Fruit fly (Drosophila melanogaster) whole organism, embryonic: ENCODE data around the gene Gr98b.
A peak's percentile ranks its signal among the peaks of the same experiment; 100 is the strongest.

Source experiments
- Atf3 ChIP-seq: fragments of 200-800 bp; sonication (Bioruptor generic); optimal IDR thresholded peaks from 3 replicates; lab custom pipeline; 2016; ENCODE audit warnings: missing biosample characterization, missing genetic modification characterization
- Bgb ChIP-seq: fragments of 200-800 bp; sonication (Bioruptor generic); IDR thresholded peaks from 2 replicates; pipeline ENCODE4 v1.3.6; 2022; ENCODE audit warnings: missing biosample characterization, missing genetic modification characterization; ENCODE audit not compliant: partially characterized antibody
- CG10543 ChIP-seq: fragments of 200-800 bp; sonication (Bioruptor generic); optimal IDR thresholded peaks from 3 replicates; lab custom pipeline; 2017; ENCODE audit warnings: missing biosample characterization, mild to moderate bottlenecking, missing genetic modification characterization, moderate library complexity
- CG10979 ChIP-seq: fragments of 200-800 bp; sonication (Bioruptor generic); optimal IDR thresholded peaks from 2 replicates; lab custom pipeline; 2018; ENCODE audit warnings: missing biosample characterization, mild to moderate bottlenecking, missing genetic modification characterization, moderate library complexity
- CG12659 ChIP-seq: fragments of 200-800 bp; sonication (Bioruptor generic); optimal IDR thresholded peaks from 3 replicates; lab custom pipeline; 2017; ENCODE audit warnings: mild to moderate bottlenecking, missing biosample characterization, missing genetic modification reagents, missing genetic modification characterization
- CG13424 ChIP-seq: fragments of 200-800 bp; sonication (Bioruptor generic); optimal IDR thresholded peaks from 2 replicates; lab custom pipeline; 2019; ENCODE audit warnings: missing biosample characterization, mild to moderate bottlenecking, missing genetic modification characterization, moderate library complexity
- CG14014 ChIP-seq: fragments of 200-800 bp; sonication (Bioruptor generic); IDR thresholded peaks from 2 replicates; pipeline ENCODE4 v1.3.6; 2022; ENCODE audit warnings: missing biosample characterization, missing genetic modification characterization
- CG18476 ChIP-seq: fragments of 200-800 bp; sonication (Bioruptor generic); optimal IDR thresholded peaks from 2 replicates; lab custom pipeline; 2016; ENCODE audit warnings: missing biosample characterization, mild to moderate bottlenecking, missing genetic modification characterization
- CG2712 ChIP-seq: fragments of 200-800 bp; optimal IDR thresholded peaks from 3 replicates; lab custom pipeline; 2019; ENCODE audit warnings: missing biosample characterization, mild to moderate bottlenecking, missing genetic modification characterization, moderate library complexity
- CG31224 ChIP-seq: fragments of 200-800 bp; sonication (Bioruptor generic); IDR thresholded peaks from 2 replicates; pipeline ENCODE4 v1.3.6; 2022; ENCODE audit warnings: missing biosample characterization, missing genetic modification characterization
- CG31441 ChIP-seq: fragments of 200-800 bp; sonication (Bioruptor generic); IDR thresholded peaks from 2 replicates; pipeline ENCODE4 v1.3.6; 2022; ENCODE audit warnings: missing biosample characterization, missing genetic modification characterization
- CG3281 ChIP-seq: fragments of 200-800 bp; sonication (Bioruptor generic); optimal IDR thresholded peaks from 3 replicates; lab custom pipeline; 2017; ENCODE audit warnings: missing biosample characterization, mild to moderate bottlenecking, missing genetic modification characterization
- CG4854 ChIP-seq: fragments of 200-800 bp; sonication (Bioruptor generic); optimal IDR thresholded peaks from 2 replicates; lab custom pipeline; 2016; ENCODE audit warnings: missing biosample characterization, missing genetic modification characterization, inconsistent platforms
- CG5245 ChIP-seq: fragments of 200-800 bp; sonication (Bioruptor generic); optimal IDR thresholded peaks from 3 replicates; lab custom pipeline; 2016; ENCODE audit warnings: missing biosample characterization, missing genetic modification characterization
- CG6683 ChIP-seq: fragments of 200-800 bp; sonication (Bioruptor generic); optimal IDR thresholded peaks from 2 replicates; lab custom pipeline; 2017; ENCODE audit warnings: missing biosample characterization, mild to moderate bottlenecking, missing genetic modification characterization, missing genetic modification reagents
- CG7745 ChIP-seq: fragments of 200-800 bp; sonication (Bioruptor generic); optimal IDR thresholded peaks from 2 replicates; lab custom pipeline; 2018; ENCODE audit warnings: missing biosample characterization, mild to moderate bottlenecking, missing genetic modification characterization, moderate library complexity
- CG9932 ChIP-seq: fragments of 200-800 bp; sonication (Bioruptor generic); IDR thresholded peaks from 2 replicates; pipeline ENCODE4 v1.3.6; 2022; ENCODE audit warnings: missing biosample characterization, missing genetic modification characterization
- Dbx ChIP-seq: fragments of 200-800 bp; sonication (Bioruptor generic); IDR thresholded peaks from 3 replicates; pipeline ENCODE4 v1.3.6; 2022; ENCODE audit warnings: missing biosample characterization, missing genetic modification characterization
- Doc2 ChIP-seq: fragments of 200-800 bp; sonication (Bioruptor generic); IDR thresholded peaks from 2 replicates; pipeline ENCODE4 v1.3.6; 2022; ENCODE audit warnings: missing biosample characterization, missing genetic modification characterization
- HHEX ChIP-seq: fragments of 200-800 bp; sonication (Bioruptor generic); optimal IDR thresholded peaks from 3 replicates; lab custom pipeline; 2017; ENCODE audit warnings: missing biosample characterization, mild to moderate bottlenecking, missing genetic modification characterization, missing genetic modification reagents
- HmgD ChIP-seq: fragments of 200-800 bp; sonication (Bioruptor generic); optimal IDR thresholded peaks from 3 replicates; lab custom pipeline; 2016; ENCODE audit warnings: missing biosample characterization, missing genetic modification characterization
- Lhr ChIP-seq: fragments of 200-800 bp; sonication (Bioruptor generic); optimal IDR thresholded peaks from 3 replicates; lab custom pipeline; 2017; ENCODE audit warnings: mild to moderate bottlenecking, missing biosample characterization, missing genetic modification reagents, missing genetic modification characterization
- MTF-1 ChIP-seq: fragments of 200-800 bp; sonication (Bioruptor generic); optimal IDR thresholded peaks from 2 replicates; lab custom pipeline; 2018; ENCODE audit warnings: missing biosample characterization, mild to moderate bottlenecking, missing genetic modification characterization, borderline replicate concordance
- Meics ChIP-seq: fragments of 200-800 bp; sonication (Bioruptor generic); optimal IDR thresholded peaks from 2 replicates; lab custom pipeline; 2017; ENCODE audit warnings: missing biosample characterization, mild to moderate bottlenecking, missing genetic modification characterization
- Oaz ChIP-seq: fragments of 200-800 bp; sonication (Bioruptor generic); IDR thresholded peaks from 2 replicates; pipeline ENCODE4 v1.3.6; 2022; ENCODE audit warnings: missing biosample characterization, missing genetic modification characterization
- Pdp1 ChIP-seq, 2 experiments: fragments of 200-800 bp; sonication (Bioruptor generic); optimal IDR thresholded peaks; 3 replicates each; lab custom pipeline; 2016; ENCODE audit warnings: missing biosample characterization in 2 of 2, missing genetic modification characterization in 2 of 2, mild to moderate bottlenecking in 1 of 2, moderate library complexity in 1 of 2
- Ptx1 ChIP-seq: fragments of 200-800 bp; sonication (Bioruptor generic); IDR thresholded peaks from 2 replicates; pipeline ENCODE4 v1.3.6; 2022; ENCODE audit warnings: missing biosample characterization, missing genetic modification characterization
- Ravus ChIP-seq: fragments of 200-800 bp; sonication (Bioruptor generic); IDR thresholded peaks from 2 replicates; pipeline ENCODE4 v1.3.6; 2022; ENCODE audit warnings: missing biosample characterization, missing genetic modification characterization
- Six4 ChIP-seq: fragments of 200-800 bp; sonication (Bioruptor generic); optimal IDR thresholded peaks from 2 replicates; lab custom pipeline; 2016; ENCODE audit warnings: missing biosample characterization, missing genetic modification characterization
- Sox102F ChIP-seq: fragments of 200-800 bp; sonication (Bioruptor generic); optimal IDR thresholded peaks from 2 replicates; lab custom pipeline; 2018; ENCODE audit warnings: missing biosample characterization, mild to moderate bottlenecking, missing genetic modification characterization, moderate library complexity
- Usf ChIP-seq: fragments of 200-800 bp; sonication (Bioruptor generic); optimal IDR thresholded peaks from 2 replicates; lab custom pipeline; 2017; ENCODE audit warnings: missing genotype, missing biosample characterization, missing genetic modification characterization
- Xrp1 ChIP-seq: fragments of 200-800 bp; sonication (Bioruptor generic); IDR thresholded peaks from 2 replicates; pipeline ENCODE4 v1.3.6; 2022; ENCODE audit warnings: missing biosample characterization, missing genetic modification characterization
- ap ChIP-seq: fragments of 200-800 bp; sonication (Bioruptor generic); IDR thresholded peaks from 2 replicates; pipeline ENCODE4 v1.3.6; 2022; ENCODE audit warnings: missing biosample characterization, missing genetic modification characterization
- chif ChIP-seq, 2 experiments: fragments of 200-800 bp; sonication (Bioruptor generic); optimal IDR thresholded peaks; 3 replicates each; lab custom pipeline; 2016; ENCODE audit warnings: missing biosample characterization in 2 of 2, missing genetic modification characterization in 2 of 2
- dmrt11E ChIP-seq: fragments of 200-800 bp; sonication (Bioruptor generic); optimal IDR thresholded peaks from 3 replicates; lab custom pipeline; 2018; ENCODE audit warnings: missing biosample characterization, mild to moderate bottlenecking, missing genetic modification characterization, moderate library complexity
- gro ChIP-seq: fragments of 200-800 bp; sonication (Bioruptor generic); optimal IDR thresholded peaks from 2 replicates; lab custom pipeline; 2016; ENCODE audit warnings: missing biosample characterization, missing genetic modification characterization
- h ChIP-seq: fragments of >200 bp; optimal IDR thresholded peaks from 2 replicates; lab custom pipeline; 2017
- ind ChIP-seq: fragments of 200-800 bp; sonication (Bioruptor generic); optimal IDR thresholded peaks from 3 replicates; lab custom pipeline; 2016; ENCODE audit warnings: missing biosample characterization, missing genetic modification characterization
- inv ChIP-seq: fragments of 200-800 bp; sonication (Bioruptor generic); IDR thresholded peaks from 2 replicates; pipeline ENCODE4 v1.3.6; 2022; ENCODE audit warnings: missing biosample characterization, missing genetic modification characterization; ENCODE audit not compliant: partially characterized antibody
- jigr1 ChIP-seq: fragments of 200-800 bp; sonication (Bioruptor generic); IDR thresholded peaks from 3 replicates; pipeline ENCODE4 v1.3.6; 2022; ENCODE audit warnings: missing biosample characterization, missing genetic modification characterization
- mam ChIP-seq: fragments of 200-800 bp; sonication (Bioruptor generic); optimal IDR thresholded peaks from 3 replicates; lab custom pipeline; 2016; ENCODE audit warnings: missing biosample characterization, missing genetic modification characterization
- nau ChIP-seq: fragments of 200-800 bp; sonication (Bioruptor generic); optimal IDR thresholded peaks from 3 replicates; lab custom pipeline; 2017; ENCODE audit warnings: missing biosample characterization, mild to moderate bottlenecking, missing genetic modification characterization, missing genetic modification reagents
- p53 ChIP-seq: fragments of 200-800 bp; sonication (Bioruptor generic); optimal IDR thresholded peaks from 2 replicates; lab custom pipeline; 2016; ENCODE audit warnings: missing biosample characterization, missing genetic modification characterization
- psq ChIP-seq: fragments of 200-800 bp; sonication (Bioruptor generic); optimal IDR thresholded peaks from 2 replicates; lab custom pipeline; 2017; ENCODE audit warnings: missing biosample characterization, missing genetic modification characterization
- sens ChIP-seq: fragments of 200-800 bp; sonication (Bioruptor generic); peaks from one replicate; lab custom pipeline; 2016; ENCODE audit warnings: missing biosample characterization, missing genetic modification characterization
- stwl ChIP-seq: fragments of 200-800 bp; sonication (Bioruptor generic); optimal IDR thresholded peaks from 3 replicates; lab custom pipeline; 2018; ENCODE audit warnings: missing biosample characterization, mild to moderate bottlenecking, missing genetic modification characterization, moderate library complexity
- tap ChIP-seq: fragments of 200-800 bp; optimal IDR thresholded peaks from 3 replicates; lab custom pipeline; 2019; ENCODE audit warnings: missing biosample characterization, mild to moderate bottlenecking, missing genetic modification characterization, moderate library complexity
- tgo ChIP-seq: fragments of 200-800 bp; sonication (Bioruptor generic); IDR thresholded peaks from 3 replicates; pipeline ENCODE4 v1.3.6; 2022; ENCODE audit warnings: missing biosample characterization, missing genetic modification characterization
- toy ChIP-seq: fragments of 200-800 bp; sonication (Bioruptor generic); IDR thresholded peaks from 2 replicates; pipeline ENCODE4 v1.3.6; 2022; ENCODE audit warnings: missing biosample characterization, missing genetic modification characterization
- trh ChIP-seq: fragments of 200-800 bp; sonication (Bioruptor generic); optimal IDR thresholded peaks from 2 replicates; lab custom pipeline; 2016; ENCODE audit warnings: missing biosample characterization, missing genetic modification characterization
- vnd ChIP-seq: fragments of 200-800 bp; sonication (Bioruptor generic); IDR thresholded peaks from 3 replicates; pipeline ENCODE4 v1.3.6; 2022; ENCODE audit warnings: missing biosample characterization, missing genetic modification characterization; ENCODE audit not compliant: partially characterized antibody

Gr98b gene

dm6 chr3R:27547378-27547949 lies 5.2 kb downstream of the Gr98b start (continued):
- TF ChIP-seq CG18476 = no peak
- TF ChIP-seq CG10543 (GFP tag; lab: Kevin White, UChicago) = no peak
- no peak for TF ChIP-seq CG7745 (tag; lab: Kevin White, UChicago)
- peak; percentile 58 for TF ChIP-seq sens
- TF ChIP-seq h (lab: Kevin White, UChicago) = no peak
- no peak for TF ChIP-seq trh (GFP tag; lab: Kevin White, UChicago)
- TF ChIP-seq Six4 (GFP tag; lab: Kevin White, UChicago) = no peak
- TF ChIP-seq CG2712 (tag; lab: Kevin White, UChicago) = peak; percentile 58
- TF ChIP-seq jigr1 (GFP tag; lab: Robert Waterston, UW) = peak; percentile 46; the same call in 1 of the 3 replicates
- TF ChIP-seq p53 (GFP tag; lab: Kevin White, UChicago) = no peak
- no peak for TF ChIP-seq HmgD (GFP tag; lab: Kevin White, UChicago)
- TF ChIP-seq MTF-1 (GFP tag; lab: Kevin White, UChicago) = no peak
- TF ChIP-seq psq (GFP tag; lab: Kevin White, UChicago) = no peak
- TF ChIP-seq vnd = peak; percentile 51; the same call in 1 of the 3 replicates
- no peak for TF ChIP-seq Oaz (GFP tag; lab: Robert Waterston, UW)
- no peak for TF ChIP-seq tgo (GFP tag; lab: Robert Waterston, UW)
- no peak for TF ChIP-seq Doc2 (GFP tag; lab: Robert Waterston, UW)
- no peak for TF ChIP-seq Lhr
- TF ChIP-seq Bgb (GFP tag; lab: Robert Waterston, UW) = peak; percentile 77
- no peak for TF ChIP-seq chif (GFP tag; optimal IDR thresholded peaks at IDR 0.05; lab: Kevin White, UChicago)
- peak; percentile 40; the same call in 1 of the 2 replicates for TF ChIP-seq Ptx1 (GFP tag; lab: Robert Waterston, UW)
- TF ChIP-seq inv (GFP tag; lab: Robert Waterston, UW) = peak; percentile 40; the same call in 1 of the 2 replicates
- TF ChIP-seq CG12659 (GFP tag; lab: Kevin White, UChicago) = no peak
- no peak for TF ChIP-seq Usf (GFP tag; lab: Kevin White, UChicago)
- no peak for TF ChIP-seq CG4854
- no peak for TF ChIP-seq nau (GFP tag; lab: Kevin White, UChicago)
- no peak for TF ChIP-seq Atf3 (GFP tag; lab: Kevin White, UChicago)
- no peak for TF ChIP-seq Pdp1 (GFP tag; optimal IDR thresholded peaks at IDR 0.05; lab: Kevin White, UChicago)
- 0 out of 2 replicates have a peak, but pooled peaks have one; percentile 11 for TF ChIP-seq Xrp1 (GFP tag; lab: Robert Waterston, UW)
- TF ChIP-seq CG3281 (GFP tag; lab: Kevin White, UChicago) = no peak
- no peak for TF ChIP-seq CG14014 (GFP tag; lab: Robert Waterston, UW)
- no peak for TF ChIP-seq CG10979 (tag; lab: Kevin White, UChicago)
- no peak for TF ChIP-seq CG6683 (GFP tag; lab: Kevin White, UChicago)
- TF ChIP-seq mam (GFP tag; lab: Kevin White, UChicago) = no peak
- TF ChIP-seq CG9932 (GFP tag; lab: Robert Waterston, UW) = peak; percentile 23; the same call in 1 of the 2 replicates
- TF ChIP-seq Dbx (GFP tag; lab: Robert Waterston, UW) = no peak
- TF ChIP-seq CG31224 (GFP tag; lab: Robert Waterston, UW) = no peak
- TF ChIP-seq stwl (tag; lab: Kevin White, UChicago) = peak; percentile 56
- no peak for TF ChIP-seq HHEX (GFP tag; lab: Kevin White, UChicago)
- no peak for TF ChIP-seq CG13424 (tag; lab: Kevin White, UChicago)
- TF ChIP-seq gro (GFP tag; lab: Kevin White, UChicago) = no peak
- TF ChIP-seq ap = no peak
- TF ChIP-seq ind (GFP tag; lab: Kevin White, UChicago) = no peak
- no peak for TF ChIP-seq tap (tag; lab: Kevin White, UChicago)
- peak; percentile 3 for TF ChIP-seq Sox102F
- TF ChIP-seq CG31441 (GFP tag; lab: Robert Waterston, UW) = no peak
- TF ChIP-seq dmrt11E (tag; lab: Kevin White, UChicago) = no peak
- no peak for TF ChIP-seq Ravus (GFP tag; lab: Robert Waterston, UW)
- TF ChIP-seq CG5245 (GFP tag; lab: Kevin White, UChicago) = no peak
- TF ChIP-seq Meics = no peak
- TF ChIP-seq toy = no peak
